Fruit fly (Drosophila melanogaster): ENCODE results near the gene Icmt.

The Icmt gene

dm6 chr3L:13036706-13037457, 18.8 kb downstream of the Icmt start, which contains the start of gene Srrm1 (continued):
- TF ChIP-seq gcm (GFP tag; optimal IDR thresholded peaks at IDR 0.05) (no peak), CG12769 (tag; optimal IDR thresholded peaks at IDR 0.05) (peak; percentile 27), run (tag; optimal IDR thresholded peaks at IDR 0.05) (no peak), dati (GFP tag; IDR thresholded peaks at IDR 0.05) (no peak), CG9609 (GFP tag; optimal IDR thresholded peaks at IDR 0.05) (peak; percentile 29), shn (GFP tag; optimal IDR thresholded peaks at IDR 0.05) (peak; percentile 45), z (GFP tag; IDR thresholded peaks at IDR 0.05) (no peak), sisA (GFP tag; IDR thresholded peaks at IDR 0.05) (peak; percentile 23; the same call in 1 of the 2 replicates), CG2120 (GFP tag; optimal IDR thresholded peaks at IDR 0.05) (peak; percentile 61), al (GFP tag; IDR thresholded peaks at IDR 0.05) (peak; percentile 36; the same call in 1 of the 2 replicates), slp2 (GFP tag; optimal IDR thresholded peaks at IDR 0.05) (peak; percentile 6), Bgb (GFP tag; IDR thresholded peaks at IDR 0.05; ENCODE audit: partially characterized antibody) (peak; percentile 93), Antp (GFP tag; optimal IDR thresholded peaks at IDR 0.05) (peak; percentile 23), CG10565 (GFP tag; optimal IDR thresholded peaks at IDR 0.05) (no peak), hb (GFP tag; IDR thresholded peaks at IDR 0.05; ENCODE audit: partially characterized antibody) (peak; percentile 90), tap (tag; optimal IDR thresholded peaks at IDR 0.05) (no peak), toy (GFP tag; IDR thresholded peaks at IDR 0.05) (no peak), CG2712 (tag; optimal IDR thresholded peaks at IDR 0.05) (peak; percentile 28), CG18262 (tag; optimal IDR thresholded peaks at IDR 0.05) (peak; percentile 25), CG32532 (GFP tag; IDR thresholded peaks at IDR 0.05) (peak; percentile 41), CG7357 (GFP tag; IDR thresholded peaks at IDR 0.05) (no peak), Oli (tag; optimal IDR thresholded peaks at IDR 0.05) (no peak), sc (optimal IDR thresholded peaks at IDR 0.05) (no peak), sc (GFP tag; optimal IDR thresholded peaks at IDR 0.05) (no peak), Fer2 (tag; optimal IDR thresholded peaks at IDR 0.05) (no peak), CG17802 (tag; optimal IDR thresholded peaks at IDR 0.05) (peak; percentile 1), gsb (GFP tag; IDR thresholded peaks at IDR 0.05) (no peak), CG10147 (GFP tag; optimal IDR thresholded peaks at IDR 0.05) (no peak), HHEX (GFP tag; optimal IDR thresholded peaks at IDR 0.05) (no peak), NK7.1 (GFP tag; optimal IDR thresholded peaks at IDR 0.05) (no peak), Camta (GFP tag; optimal IDR thresholded peaks at IDR 0.05) (peak; percentile 38), CG12942 (GFP tag; optimal IDR thresholded peaks at IDR 0.05) (no peak), so (GFP tag; IDR thresholded peaks at IDR 0.05) (0 out of 3 replicates have a peak, but pooled peaks have one; percentile 64), grau (tag; optimal IDR thresholded peaks at IDR 0.05) (peak; percentile 28), Opbp (GFP tag; IDR thresholded peaks at IDR 0.05; ENCODE audit: partially characterized antibody) (peak; percentile 93), Ssrp (tag; optimal IDR thresholded peaks at IDR 0.05) (no peak), caup (GFP tag; optimal IDR thresholded peaks at IDR 0.05; ENCODE audit: severe bottlenecking) (no peak), CG34422 (GFP tag; IDR thresholded peaks at IDR 0.05) (peak; percentile 54; the same call in 2 of the 3 replicates), CG34224 (GFP tag; IDR thresholded peaks at IDR 0.05; ENCODE audit: partially characterized antibody) (peak; percentile 86), CG6683 (GFP tag; optimal IDR thresholded peaks at IDR 0.05) (no peak), CG17186 (GFP tag; optimal IDR thresholded peaks at IDR 0.05) (peak; percentile 85), Ada2b (GFP tag; IDR thresholded peaks at IDR 0.05) (no peak), HLH4C (GFP tag; IDR thresholded peaks at IDR 0.05; ENCODE audit: partially characterized antibody) (peak; percentile 87), H15 (GFP tag; IDR thresholded peaks at IDR 0.05) (no peak), fd102C (GFP tag; optimal IDR thresholded peaks at IDR 0.05) (no peak), Ptx1 (GFP tag; IDR thresholded peaks at IDR 0.05) (no peak), CG15479 (GFP tag; optimal IDR thresholded peaks at IDR 0.05) (no peak), otp (GFP tag; IDR thresholded peaks at IDR 0.05) (no peak), CG2889 (GFP tag; IDR thresholded peaks at IDR 0.05) (no peak)

Data from whole organism, embryonic.